Worm (Caenorhabditis elegans) whole organism, L4/young adult: ENCODE results near the gene Y69A2AR.32.

Experiments
- W03F9.2 ChIP-seq: fragments of 150-350 bp; optimal IDR thresholded peaks from 2 replicates; lab custom pipeline; 2014; ENCODE audit warnings: missing biosample characterization, missing genetic modification characterization
- dao-5 ChIP-seq: sonication (generic microtip); optimal IDR thresholded peaks from 2 replicates; lab custom pipeline; 2016; ENCODE audit warnings: missing genotype, missing genetic modification characterization, moderate library complexity, missing compliant biosample characterization

DNA sequence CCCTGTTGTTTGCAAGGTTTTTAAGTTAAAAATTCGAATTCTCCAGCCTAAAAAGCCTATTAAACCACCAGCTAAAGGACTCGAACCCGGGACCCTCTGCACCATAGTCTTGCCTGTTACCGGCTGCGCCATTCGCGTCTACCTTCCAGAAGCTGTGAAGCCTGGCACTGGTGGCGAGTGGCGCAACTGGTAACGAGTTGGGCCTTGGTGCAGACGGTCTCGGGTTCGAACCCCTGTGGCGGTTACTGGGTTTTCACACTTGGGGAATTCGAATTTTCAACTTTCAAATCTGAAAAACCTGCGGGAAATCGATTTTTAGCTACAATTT is 7.4 kb upstream of the Y69A2AR.32 start:
- TF ChIP-seq dao-5 (tag; lab: Kevin White, UChicago) (no peak), W03F9.2 (tag; lab: Kevin White, UChicago) (no peak)
